Fruit fly (Drosophila melanogaster): ENCODE results near the gene CG18428.

dm6 chr3R:24143372-24143771, 34.2 kb downstream of the CG18428 start:
- TF ChIP-seq cnc (optimal IDR thresholded peaks at IDR 0.05) (no peak), toe (GFP tag; optimal IDR thresholded peaks at IDR 0.05) (no peak), pad (GFP tag; optimal IDR thresholded peaks at IDR 0.05) (no peak), kay (GFP tag; ENCODE audit: borderline replicate concordance) (no peak), CG1620 (GFP tag; optimal IDR thresholded peaks at IDR 0.05) (no peak), CG5204 (GFP tag; optimal IDR thresholded peaks at IDR 0.05) (no peak), Clk (GFP tag; optimal IDR thresholded peaks at IDR 0.05) (no peak), CG7045 (GFP tag; optimal IDR thresholded peaks at IDR 0.05) (no peak), CG12768 (GFP tag; optimal IDR thresholded peaks at IDR 0.05) (no peak), Hr96 (GFP tag; optimal IDR thresholded peaks at IDR 0.05) (no peak), bab1 (GFP tag; optimal IDR thresholded peaks at IDR 0.05) (no peak), CG7101 (tag; optimal IDR thresholded peaks at IDR 0.05) (no peak), Crg-1 (GFP tag; optimal IDR thresholded peaks at IDR 0.05) (no peak), ovo (GFP tag; optimal IDR thresholded peaks at IDR 0.05) (no peak)
